Worm (Caenorhabditis elegans) whole organism, L4 larva: Measurements from ENCODE around the gene mlp-1.
A peak's percentile ranks its signal among the peaks of the same experiment; 100 is the strongest.

ENCODE experiments used
- D1046.2 ChIP-seq: fragments of 200-800 bp; sonication (Bioruptor generic); IDR thresholded peaks from 2 replicates; pipeline ENCODE4 v1.3.6; 2022; ENCODE audit warnings: missing genetic modification characterization, missing compliant biosample characterization
- F10B5.3 ChIP-seq: sonication (generic microtip); optimal IDR thresholded peaks from 2 replicates; lab custom pipeline; 2016; ENCODE audit warnings: mild to moderate bottlenecking, missing genetic modification characterization, missing compliant biosample characterization
- F49E8.2 ChIP-seq: sonication (generic microtip); optimal IDR thresholded peaks from 2 replicates; lab custom pipeline; 2016; ENCODE audit warnings: missing compliant biosample characterization, mild to moderate bottlenecking, missing genetic modification characterization, borderline replicate concordance
- T26A8.4 ChIP-seq: fragments of 200-800 bp; sonication (Bioruptor generic); IDR thresholded peaks from 2 replicates; pipeline ENCODE4 v1.3.6; 2022; ENCODE audit warnings: missing genetic modification characterization, missing compliant biosample characterization
- Y48G9A.11 ChIP-seq: fragments of 200-800 bp; sonication (Bioruptor generic); IDR thresholded peaks from 2 replicates; pipeline ENCODE4 v1.3.6; 2022; ENCODE audit warnings: missing genetic modification reagents, missing genetic modification characterization, missing compliant biosample characterization
- aha-1 ChIP-seq: fragments of 150-350 bp; peaks from one replicate; lab custom pipeline; 2014; ENCODE audit warnings: missing biosample characterization, missing genetic modification characterization
- arid-1 ChIP-seq: fragments of 200-800 bp; sonication (Bioruptor generic); conservative IDR thresholded peaks from 2 replicates; pipeline ENCODE4 v1.3.6; 2022; ENCODE audit warnings: missing genetic modification reagents, missing genetic modification characterization, missing compliant biosample characterization
- ceh-20 ChIP-seq: fragments of 200-800 bp; sonication (Bioruptor generic); IDR thresholded peaks from 2 replicates; pipeline ENCODE4 v1.3.6; 2022; ENCODE audit warnings: missing genetic modification reagents, missing genetic modification characterization, missing compliant biosample characterization
- ceh-44 ChIP-seq: fragments of 200-800 bp; sonication (Bioruptor generic); IDR thresholded peaks from 2 replicates; pipeline ENCODE4 v1.3.6; 2022; ENCODE audit warnings: missing genetic modification reagents, missing genetic modification characterization, missing compliant biosample characterization
- ceh-62 ChIP-seq: sonication (generic microtip); optimal IDR thresholded peaks from 2 replicates; lab custom pipeline; 2017; ENCODE audit warnings: missing biosample characterization, missing genetic modification characterization
- ceh-82 ChIP-seq: sonication (generic microtip); optimal IDR thresholded peaks from 2 replicates; lab custom pipeline; 2017; ENCODE audit warnings: missing biosample characterization, missing genetic modification characterization
- ces-1 ChIP-seq: fragments of 150-350 bp; sonication (generic microtip); optimal IDR thresholded peaks from 4 replicates; lab custom pipeline; 2014; ENCODE audit warnings: missing biosample characterization, missing genetic modification reagents, missing genetic modification characterization
- ctbp-1 ChIP-seq: fragments of 200-800 bp; sonication (Bioruptor generic); IDR thresholded peaks from 2 replicates; pipeline ENCODE4 v1.3.6; 2022; ENCODE audit warnings: missing genetic modification reagents, missing genetic modification characterization, missing compliant biosample characterization
- dpl-1 ChIP-seq: fragments of 150-350 bp; optimal IDR thresholded peaks from 2 replicates; lab custom pipeline; 2014; ENCODE audit warnings: missing biosample characterization, missing genetic modification reagents, missing genetic modification characterization
- egl-27 ChIP-seq: sonication (generic microtip); optimal IDR thresholded peaks from 3 replicates; lab custom pipeline; 2017; ENCODE audit warnings: missing biosample characterization, missing genetic modification reagents, missing genetic modification characterization
- egl-43 ChIP-seq: fragments of 200-800 bp; sonication (Bioruptor generic); IDR thresholded peaks from 2 replicates; pipeline ENCODE4 v1.3.6; 2022; ENCODE audit warnings: missing genetic modification reagents, missing genetic modification characterization, missing compliant biosample characterization
- hlh-11 ChIP-seq: fragments of 200-800 bp; sonication (Bioruptor generic); optimal IDR thresholded peaks from 2 replicates; lab custom pipeline; 2018; ENCODE audit warnings: mild to moderate bottlenecking, missing genetic modification characterization, missing compliant biosample characterization
- hmg-1.1 ChIP-seq: fragments of 200-800 bp; sonication (Bioruptor generic); IDR thresholded peaks from 2 replicates; pipeline ENCODE4 v1.3.6; 2022; ENCODE audit warnings: missing genetic modification reagents, missing genetic modification characterization, missing compliant biosample characterization
- lin-1 ChIP-seq: fragments of 200-800 bp; sonication (Bioruptor generic); IDR thresholded peaks from 2 replicates; pipeline ENCODE4 v1.3.6; 2022; ENCODE audit warnings: missing genetic modification reagents, missing genetic modification characterization, missing compliant biosample characterization
- lin-13 ChIP-seq: fragments of 150-350 bp; optimal IDR thresholded peaks from 2 replicates; lab custom pipeline; 2014; ENCODE audit warnings: missing biosample characterization, missing genetic modification reagents, missing genetic modification characterization
- lin-29 ChIP-seq: fragments of 200-800 bp; sonication (Bioruptor generic); IDR thresholded peaks from 2 replicates; pipeline ENCODE4 v1.3.6; 2022; ENCODE audit warnings: missing genetic modification reagents, missing genetic modification characterization, missing compliant biosample characterization
- lin-38 ChIP-seq: fragments of 200-800 bp; sonication (Bioruptor generic); IDR thresholded peaks from 2 replicates; pipeline ENCODE4 v1.3.6; 2022; ENCODE audit warnings: missing genetic modification reagents, missing genetic modification characterization, missing compliant biosample characterization
- madf-5 ChIP-seq, 2 experiments: fragments of 200-800 bp; sonication (Bioruptor generic); IDR thresholded peaks; 2 replicates each; pipeline ENCODE4 v1.3.6; 2022; ENCODE audit warnings: missing compliant biosample characterization in 2 of 2, missing genetic modification characterization in 2 of 2
- mes-2 ChIP-seq: sonication (generic microtip); optimal IDR thresholded peaks from 2 replicates; lab custom pipeline; 2016; ENCODE audit warnings: missing genotype, mild to moderate bottlenecking, missing genetic modification characterization, missing compliant biosample characterization; ENCODE audit not compliant: poor library complexity, severe bottlenecking
- mxl-2 ChIP-seq: fragments of 200-800 bp; sonication (Bioruptor generic); conservative IDR thresholded peaks from 2 replicates; pipeline ENCODE4 v1.3.6; 2022; ENCODE audit warnings: missing genetic modification reagents, missing genetic modification characterization, missing compliant biosample characterization
- nhr-10 ChIP-seq: fragments of 150-350 bp; optimal IDR thresholded peaks from 2 replicates; lab custom pipeline; 2014; ENCODE audit warnings: missing biosample characterization, missing genetic modification characterization
- nhr-6 ChIP-seq: fragments of 150-350 bp; optimal IDR thresholded peaks from 2 replicates; lab custom pipeline; 2014; ENCODE audit warnings: missing biosample characterization, missing genetic modification characterization
- spr-3 ChIP-seq: fragments of 200-800 bp; sonication (Bioruptor generic); optimal IDR thresholded peaks from 2 replicates; lab custom pipeline; 2018; ENCODE audit warnings: mild to moderate bottlenecking, missing genetic modification characterization, missing compliant biosample characterization
- unc-130 ChIP-seq: sonication (generic microtip); optimal IDR thresholded peaks from 2 replicates; lab custom pipeline; 2016; ENCODE audit warnings: missing genetic modification reagents, missing genetic modification characterization, missing compliant biosample characterization
- unc-62 ChIP-seq, 3 experiments: fragments of 150-350 bp in 1 of 3; sonication (generic microtip); optimal IDR thresholded peaks in 2 of 3; peaks in 1 of 3; 1 replicate in 1 of 3; 2 replicates in 2 of 3; lab custom pipeline; 2014 to 2017; ENCODE audit warnings: missing biosample characterization in 3 of 3, missing genetic modification characterization in 3 of 3, missing genetic modification reagents in 3 of 3, missing genotype in 1 of 3
- vab-7 ChIP-seq: fragments of 200-800 bp; sonication (Bioruptor generic); IDR thresholded peaks from 2 replicates; pipeline ENCODE4 v1.3.6; 2022; ENCODE audit warnings: missing genetic modification reagents, missing genetic modification characterization, missing compliant biosample characterization
- zip-11 ChIP-seq: fragments of 200-800 bp; sonication (Bioruptor generic); IDR thresholded peaks from 2 replicates; pipeline ENCODE4 v1.3.6; 2022; ENCODE audit warnings: missing genetic modification characterization, missing compliant biosample characterization
- ztf-11 ChIP-seq: fragments of 150-350 bp; optimal IDR thresholded peaks from 2 replicates; lab custom pipeline; 2014; ENCODE audit warnings: missing biosample characterization, missing genetic modification characterization

Gene mlp-1

DNA sequence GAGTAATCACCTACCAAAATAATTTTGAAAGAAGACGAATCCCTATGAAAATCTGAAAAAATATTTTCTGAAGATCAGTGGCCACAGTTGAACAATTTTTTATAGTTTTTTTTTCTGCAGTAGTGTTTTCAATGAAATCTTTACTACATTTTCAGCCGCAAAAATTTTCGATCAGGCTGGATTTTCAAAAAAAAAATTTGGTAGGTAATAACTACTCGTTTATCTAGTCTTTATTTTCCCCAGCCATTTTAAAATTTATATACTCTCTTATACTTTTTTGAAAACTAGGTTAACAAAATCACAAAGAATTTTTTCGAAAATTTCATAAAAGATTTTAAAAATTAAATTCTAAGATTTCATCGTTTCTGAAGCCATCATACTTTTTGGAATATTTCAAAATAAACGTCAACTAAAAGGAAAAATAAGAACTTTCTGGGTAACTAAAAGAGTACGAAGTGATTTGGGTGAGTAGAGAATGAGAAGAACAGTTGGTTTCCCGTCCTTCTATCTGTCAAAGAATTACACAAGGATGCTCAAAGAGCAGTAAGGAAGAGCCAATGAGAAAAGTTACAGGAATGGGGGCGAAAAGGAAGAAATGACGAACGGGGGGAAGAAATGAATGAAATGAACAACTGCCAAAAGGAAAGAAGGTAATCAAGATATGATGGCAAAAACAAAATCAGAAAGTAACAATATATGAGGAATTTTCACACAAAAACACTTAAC, at the start of gene mlp-1:
TSS of gene mlp-1 (minus strand) at position 51 of the 726 bp plus-strand sequence.
- no peak for TF ChIP-seq D1046.2 (GFP tag; lab: Robert Waterston, UW)
- TF ChIP-seq ceh-44 (GFP tag; lab: Robert Waterston, UW), result no peak
- no peak for TF ChIP-seq hlh-11
- TF ChIP-seq T26A8.4 (GFP tag; lab: Robert Waterston, UW), result no peak
- TF ChIP-seq nhr-10 (tag; lab: Kevin White, UChicago), result no peak
- no peak for TF ChIP-seq madf-5 (GFP tag; IDR thresholded peaks at IDR 0.05; lab: Robert Waterston, UW)
- TF ChIP-seq ceh-62 (tag; lab: Kevin White, UChicago), result no peak
- TF ChIP-seq ces-1 (GFP tag; lab: Kevin White, UChicago), result no peak
- no peak for TF ChIP-seq zip-11 (GFP tag; lab: Robert Waterston, UW)
- TF ChIP-seq ceh-20 (GFP tag; lab: Robert Waterston, UW), result no peak
- TF ChIP-seq aha-1 (tag; lab: Kevin White, UChicago), result no peak
- TF ChIP-seq lin-1 (GFP tag; lab: Robert Waterston, UW), result no peak

DNA sequence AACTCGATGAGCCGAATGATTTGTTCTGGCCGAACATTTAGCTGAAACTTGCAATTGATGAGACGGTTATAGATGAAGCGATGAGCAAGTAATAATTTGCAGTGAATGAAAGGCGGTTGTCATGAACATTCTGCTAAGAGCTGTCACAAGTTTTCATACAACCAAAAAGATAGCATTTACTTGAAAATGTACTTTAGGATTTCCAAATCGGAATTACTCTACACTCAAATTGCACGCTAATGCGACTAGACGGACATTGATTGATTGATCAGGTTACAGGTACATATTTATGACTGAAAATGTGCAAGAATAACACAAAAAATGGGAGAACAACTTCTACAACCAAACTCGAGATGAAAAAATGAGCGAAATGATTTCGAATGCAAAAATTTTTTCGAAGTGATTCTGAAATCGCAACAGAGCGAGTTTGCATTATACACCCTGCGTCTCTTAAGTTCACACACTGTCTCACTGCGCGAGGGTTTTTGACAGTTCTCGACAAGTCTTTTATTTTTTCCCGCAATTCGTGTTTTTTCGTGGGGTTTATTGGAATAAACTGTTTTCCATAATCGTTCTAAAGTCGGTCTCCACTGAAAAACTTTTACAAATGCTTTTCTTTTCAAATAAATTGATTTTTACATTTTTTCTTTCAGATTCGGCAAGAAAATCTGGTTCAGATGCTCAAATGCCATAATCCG, 44.8 kb upstream of the mlp-1 start, which contains the start of the genes npp-10 and cyk-3:
TSS of gene npp-10 (minus strand) at position 51 of the 698 bp plus-strand sequence.
TSS of gene cyk-3 (plus strand) at position 648 of the 698 bp plus-strand sequence.
- TF ChIP-seq ceh-82 (tag; lab: Kevin White, UChicago) (no peak), lin-29 (GFP tag; lab: Robert Waterston, UW) (no peak), ztf-11 (tag; lab: Kevin White, UChicago) (no peak), arid-1 (GFP tag; lab: Robert Waterston, UW) (no peak), vab-7 (GFP tag; lab: Robert Waterston, UW) (no peak), dpl-1 (GFP tag; lab: Kevin White, UChicago) (peak; percentile 51), lin-13 (no peak), mxl-2 (GFP tag; lab: Robert Waterston, UW) (no peak), lin-38 (peak; percentile 94), mes-2 (tag; lab: Kevin White, UChicago) (peak; percentile 67), F49E8.2 (tag; lab: Kevin White, UChicago) (no peak), unc-130 (GFP tag; lab: Kevin White, UChicago) (peak; percentile 32), F10B5.3 (no peak), nhr-6 (tag; lab: Kevin White, UChicago) (peak; percentile 21), aha-1 (tag; lab: Kevin White, UChicago) (peak; percentile 95), spr-3 (GFP tag; lab: Kevin White, UChicago) (no peak)

DNA sequence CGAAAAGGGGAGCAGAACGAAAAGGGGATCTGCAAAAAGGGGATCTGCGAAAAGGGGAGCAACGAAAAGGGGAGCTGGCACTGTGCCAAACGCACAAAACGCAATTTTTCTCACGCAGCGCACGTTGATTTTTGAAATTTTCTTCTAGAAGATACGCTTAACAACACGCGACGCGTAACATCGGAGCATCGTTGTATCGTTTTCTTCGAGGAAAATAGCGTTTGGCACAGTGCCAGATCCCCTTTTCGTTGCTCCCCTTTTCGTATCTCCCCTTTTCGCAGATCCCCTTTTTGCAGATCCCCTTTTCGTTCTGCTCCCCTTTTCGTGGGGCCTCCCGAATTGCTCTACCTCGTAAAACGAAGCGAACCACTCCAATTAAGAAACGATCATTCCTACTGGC, 38.2 kb upstream of the mlp-1 start:
- TF ChIP-seq Y48G9A.11 (GFP tag; lab: Robert Waterston, UW) (peak; percentile 77; the same call in 1 of the 2 replicates), mes-2 (tag; lab: Kevin White, UChicago) (peak; percentile 16), vab-7 (GFP tag; lab: Robert Waterston, UW) (peak; percentile 46), egl-43 (GFP tag; lab: Robert Waterston, UW) (0 out of 2 replicates have a peak, but pooled peaks have one; percentile 51), lin-38 (peak; percentile 52; the same call in 1 of the 2 replicates), hmg-1.1 (GFP tag; lab: Robert Waterston, UW) (peak; percentile 51; the same call in 1 of the 2 replicates), ceh-20 (GFP tag; lab: Robert Waterston, UW) (peak; percentile 15; the same call in 1 of the 2 replicates), ctbp-1 (GFP tag; lab: Robert Waterston, UW) (0 out of 2 replicates have a peak, but pooled peaks have one; percentile 16), ceh-44 (GFP tag; lab: Robert Waterston, UW) (peak; percentile 31; the same call in 1 of the 2 replicates)
- TF ChIP-seq, all 104 proteins: peak for 9; not testable (repeated sequence) for 95

DNA sequence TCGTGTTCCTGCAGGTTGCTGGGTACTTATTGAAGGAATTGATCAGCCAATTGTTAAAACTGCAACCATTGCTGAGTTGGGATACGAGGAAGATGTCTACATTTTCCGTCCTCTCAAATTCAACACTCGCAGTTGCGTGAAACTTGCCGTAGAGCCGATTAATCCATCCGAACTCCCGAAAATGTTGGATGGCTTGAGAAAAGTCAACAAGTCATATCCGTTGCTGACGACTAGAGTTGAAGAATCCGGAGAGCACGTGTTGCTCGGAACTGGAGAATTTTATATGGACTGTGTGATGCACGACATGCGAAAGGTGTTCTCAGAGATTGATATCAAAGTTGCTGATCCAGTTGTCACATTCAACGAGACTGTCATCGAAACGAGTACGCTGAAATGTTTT, 36.5 kb upstream of the mlp-1 start:
- TF ChIP-seq egl-27 (tag; lab: Kevin White, UChicago), result no peak
- TF ChIP-seq unc-62 (GFP tag; optimal IDR thresholded peaks at IDR 0.05 in 1 of 2; lab: Kevin White, UChicago), result peak in 1 of 2 experiments; percentile 91
- no peak for TF ChIP-seq unc-62 (tag; optimal IDR thresholded peaks at IDR 0.05; lab: Kevin White, UChicago)
